Worm (Caenorhabditis elegans): ENCODE data around the gene C25E10.10.

C25E10.10 gene

ce11 chrV:9088758-9089157, 32.6 kb upstream of the C25E10.10 start:
- TF ChIP-seq blmp-1 (tag; optimal IDR thresholded peaks at IDR 0.05) (no peak), mls-2 (tag; optimal IDR thresholded peaks at IDR 0.05) (peak; percentile 63)

DNA sequence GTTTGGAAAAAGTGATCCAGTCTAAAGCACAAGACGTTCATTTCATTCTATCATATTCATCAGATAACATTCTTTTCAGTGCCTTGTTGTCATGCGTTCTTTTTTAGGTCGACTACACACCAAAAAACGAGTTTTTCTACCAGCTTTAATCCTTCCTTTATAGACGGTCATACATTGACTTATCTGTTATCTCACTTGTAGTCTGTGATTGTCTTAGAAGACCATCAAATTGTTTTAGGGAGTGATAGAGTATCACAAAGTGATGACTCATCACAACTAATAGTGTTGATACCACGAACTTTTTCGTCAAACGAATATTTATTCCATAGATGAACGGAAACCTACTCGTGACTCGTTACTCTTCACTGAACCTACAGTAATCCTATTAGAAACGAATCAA, 29.7 kb upstream of the C25E10.10 start:
- no peak for TF ChIP-seq ham-2 (GFP tag; optimal IDR thresholded peaks at IDR 0.05)
- no peak for TF ChIP-seq unc-120 (tag; optimal IDR thresholded peaks at IDR 0.05; ENCODE audit: poor library complexity, severe bottlenecking)
- TF ChIP-seq mls-2 (tag; optimal IDR thresholded peaks at IDR 0.05) = no peak
- no peak for TF ChIP-seq ceh-39 (tag; optimal IDR thresholded peaks at IDR 0.05)
- no peak for TF ChIP-seq flh-1 (GFP tag; optimal IDR thresholded peaks at IDR 0.05)
- no peak for TF ChIP-seq elt-3 (tag; optimal IDR thresholded peaks at IDR 0.05)

- TF ChIP-seq elt-3 (tag; optimal IDR thresholded peaks at IDR 0.05) (no peak), sem-2 (GFP tag; optimal IDR thresholded peaks at IDR 0.05) (no peak), ham-2 (GFP tag; optimal IDR thresholded peaks at IDR 0.05) (no peak), ceh-83 (GFP tag; optimal IDR thresholded peaks at IDR 0.05) (no peak), nhr-2 (tag; optimal IDR thresholded peaks at IDR 0.05) (no peak), M03D4.4 (tag; optimal IDR thresholded peaks at IDR 0.05) (no peak), ceh-39 (tag; optimal IDR thresholded peaks at IDR 0.05) (no peak), snpc-4 (tag; optimal IDR thresholded peaks at IDR 0.05) (no peak), bed-3 (GFP tag; optimal IDR thresholded peaks at IDR 0.05) (no peak), unc-39 (tag; optimal IDR thresholded peaks at IDR 0.05) (no peak), nhr-237 (tag; optimal IDR thresholded peaks at IDR 0.05) (no peak), unc-120 (tag; optimal IDR thresholded peaks at IDR 0.05; ENCODE audit: poor library complexity, severe bottlenecking) (no peak), lsy-2 (tag; optimal IDR thresholded peaks at IDR 0.05) (no peak), blmp-1 (tag; optimal IDR thresholded peaks at IDR 0.05) (no peak), hlh-1 (tag; optimal IDR thresholded peaks at IDR 0.05) (no peak)
Measured at ce11 chrV:9084252-9084651, 28.1 kb upstream of the C25E10.10 start.

- TF ChIP-seq unc-120 (tag; optimal IDR thresholded peaks at IDR 0.05; ENCODE audit: poor library complexity, severe bottlenecking) (no peak), ceh-39 (tag; optimal IDR thresholded peaks at IDR 0.05) (no peak), ceh-43 (GFP tag; optimal IDR thresholded peaks at IDR 0.05) (no peak), mab-5 (tag; optimal IDR thresholded peaks at IDR 0.05) (no peak), nhr-237 (tag; optimal IDR thresholded peaks at IDR 0.05) (no peak), elt-3 (tag; optimal IDR thresholded peaks at IDR 0.05) (no peak), ztf-11 (tag; optimal IDR thresholded peaks at IDR 0.05) (no peak), nhr-28 (tag; optimal IDR thresholded peaks at IDR 0.05) (no peak), ces-1 (GFP tag; optimal IDR thresholded peaks at IDR 0.05) (no peak), snpc-4 (tag; optimal IDR thresholded peaks at IDR 0.05) (no peak), lin-32 (GFP tag; optimal IDR thresholded peaks at IDR 0.05) (no peak), bed-3 (GFP tag; optimal IDR thresholded peaks at IDR 0.05) (no peak), unc-39 (tag; optimal IDR thresholded peaks at IDR 0.05) (no peak), nhr-2 (tag; optimal IDR thresholded peaks at IDR 0.05) (no peak), unc-62 (GFP tag; optimal IDR thresholded peaks at IDR 0.05) (no peak)
Measured at ce11 chrV:9082350-9082749, 26.2 kb upstream of the C25E10.10 start.

ce11 chrV:9081410-9081809, 25.3 kb upstream of the C25E10.10 start:
- TF ChIP-seq hlh-1 (tag; optimal IDR thresholded peaks at IDR 0.05) = no peak
- TF ChIP-seq nhr-12 (tag; optimal IDR thresholded peaks at IDR 0.05) = no peak
- no peak for TF ChIP-seq ceh-43 (GFP tag; optimal IDR thresholded peaks at IDR 0.05)
- no peak for TF ChIP-seq sem-2 (GFP tag; optimal IDR thresholded peaks at IDR 0.05)
- no peak for TF ChIP-seq unc-62 (GFP tag; optimal IDR thresholded peaks at IDR 0.05)
- no peak for TF ChIP-seq nhr-2 (tag; optimal IDR thresholded peaks at IDR 0.05)
- TF ChIP-seq ztf-11 (tag; optimal IDR thresholded peaks at IDR 0.05) = no peak
- TF ChIP-seq lin-32 (GFP tag; optimal IDR thresholded peaks at IDR 0.05) = no peak
- TF ChIP-seq lin-13 (tag; optimal IDR thresholded peaks at IDR 0.05) = no peak
- TF ChIP-seq unc-39 (tag; optimal IDR thresholded peaks at IDR 0.05) = no peak
- TF ChIP-seq mls-2 (tag; optimal IDR thresholded peaks at IDR 0.05) = no peak

DNA sequence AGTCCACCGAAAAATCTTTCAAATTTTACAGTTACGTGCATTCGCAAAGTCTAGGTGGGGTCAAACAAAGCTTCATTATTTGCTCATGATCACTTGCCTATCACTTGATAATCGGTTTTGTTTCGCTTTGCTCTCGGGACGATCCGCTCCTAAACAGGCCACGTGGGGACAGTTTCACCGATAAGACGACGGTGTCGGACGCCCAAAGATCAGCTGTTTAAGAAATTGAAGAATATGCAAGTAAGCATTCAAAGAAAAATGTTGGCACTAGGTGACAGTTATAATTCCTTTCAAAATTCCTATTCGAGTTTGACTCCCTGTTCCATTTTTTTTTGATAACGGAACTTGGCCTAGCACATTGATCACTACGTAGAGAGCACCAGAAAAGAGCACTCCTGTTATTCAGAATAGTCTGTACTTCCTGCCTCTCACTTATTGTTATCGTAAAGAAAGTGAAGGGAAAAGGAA, 23.8 kb upstream of the C25E10.10 start:
- TF ChIP-seq elt-1 (tag; optimal IDR thresholded peaks at IDR 0.05; ENCODE audit: borderline replicate concordance, insufficient read depth) = no peak
- no peak for TF ChIP-seq blmp-1 (tag; optimal IDR thresholded peaks at IDR 0.05)
- TF ChIP-seq lsy-2 (tag; optimal IDR thresholded peaks at IDR 0.05) = no peak
- no peak for TF ChIP-seq nhr-12 (tag; optimal IDR thresholded peaks at IDR 0.05)
- no peak for TF ChIP-seq drap-1 (GFP tag; optimal IDR thresholded peaks at IDR 0.05)
- TF ChIP-seq sem-2 (GFP tag; optimal IDR thresholded peaks at IDR 0.05) = no peak
- no peak for TF ChIP-seq elt-3 (tag; optimal IDR thresholded peaks at IDR 0.05)

Measured in whole organism, mixed stage, embryonic.